Worm (Caenorhabditis elegans): ENCODE data around the gene gana-1.

Gene gana-1

DNA sequence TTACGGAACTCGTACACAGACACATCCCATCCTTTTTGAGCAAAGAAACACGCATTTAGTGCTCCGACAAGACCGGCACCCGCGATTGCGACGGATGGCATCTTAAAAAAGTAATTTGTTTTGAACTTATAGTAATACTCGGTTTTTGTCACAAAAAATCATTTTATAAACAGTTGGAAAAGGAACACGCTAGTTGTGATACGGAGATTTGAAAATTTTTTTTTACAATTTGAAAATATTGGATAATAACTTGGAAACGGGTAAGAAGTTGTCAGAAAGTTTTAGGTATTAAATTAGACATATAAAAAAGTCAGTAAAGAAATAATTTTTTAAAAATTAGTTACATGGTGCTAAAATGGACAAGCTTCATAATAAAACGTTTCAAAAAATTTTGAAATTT is 16.6 kb upstream of the gana-1 start, which contains the start of gene kmo-1:
TSS of gene kmo-1 (minus strand) at position 101 of the 400 bp plus-strand sequence.
- TF ChIP-seq nhr-179 (tag; optimal IDR thresholded peaks at IDR 0.05): no peak
- no peak for TF ChIP-seq F33H1.4 (GFP tag; IDR thresholded peaks at IDR 0.05)
- TF ChIP-seq zim-3 (tag; optimal IDR thresholded peaks at IDR 0.05): no peak
- no peak for TF ChIP-seq mcd-1 (GFP tag; IDR thresholded peaks at IDR 0.05)
- no peak for TF ChIP-seq Y95B8A.8 (GFP tag; IDR thresholded peaks at IDR 0.05)
- TF ChIP-seq pha-4 (tag; optimal IDR thresholded peaks at IDR 0.05): no peak
- no peak for TF ChIP-seq sea-2 (GFP tag; IDR thresholded peaks at IDR 0.05)
- no peak for TF ChIP-seq ccch-3 (GFP tag; optimal IDR thresholded peaks at IDR 0.05)
- no peak for TF ChIP-seq repo-1 (tag; optimal IDR thresholded peaks at IDR 0.05)
- TF ChIP-seq lin-40 (tag; optimal IDR thresholded peaks at IDR 0.05): no peak
- no peak for TF ChIP-seq cebp-2 (GFP tag; IDR thresholded peaks at IDR 0.05)
- TF ChIP-seq Y79H2A.3 (GFP tag; conservative IDR thresholded peaks at IDR 0.05): no peak
- TF ChIP-seq Y53F4B.3 (GFP tag; IDR thresholded peaks at IDR 0.05): no peak
- no peak for TF ChIP-seq T07F8.4 (tag; optimal IDR thresholded peaks at IDR 0.05)
- TF ChIP-seq lin-26 (GFP tag; IDR thresholded peaks at IDR 0.05): no peak
- TF ChIP-seq hlh-26 (GFP tag; conservative IDR thresholded peaks at IDR 0.05): no peak

DNA sequence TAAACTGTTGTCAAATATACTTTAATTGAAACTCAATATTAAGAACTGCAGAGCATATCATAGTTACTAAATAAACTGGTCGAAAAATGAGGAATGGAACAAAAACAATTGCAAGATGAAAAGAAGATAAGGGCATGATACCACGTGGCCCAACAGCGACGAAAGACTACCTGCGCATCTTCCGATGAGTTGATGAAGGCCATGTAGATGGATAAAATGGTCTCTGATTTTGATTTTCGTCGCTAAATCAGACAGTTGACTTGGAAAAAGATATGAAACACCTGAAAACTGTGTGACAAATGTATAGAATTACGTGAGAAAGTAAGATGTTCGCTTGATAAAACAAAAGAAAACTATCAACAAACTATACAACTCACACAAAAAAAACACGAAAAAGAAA is 15.6 kb upstream of the gana-1 start:
- TF ChIP-seq let-526 (GFP tag; IDR thresholded peaks at IDR 0.05) (no peak), snpc-1.3 (tag; optimal IDR thresholded peaks at IDR 0.05; ENCODE audit: insufficient read depth) (no peak), snpc-1.1 (tag; optimal IDR thresholded peaks at IDR 0.05; ENCODE audit: insufficient read depth) (no peak), gei-17 (GFP tag; optimal IDR thresholded peaks at IDR 0.05) (no peak), attf-6 (GFP tag; IDR thresholded peaks at IDR 0.05) (no peak), madf-8 (GFP tag; conservative IDR thresholded peaks at IDR 0.05) (no peak), zim-3 (tag; optimal IDR thresholded peaks at IDR 0.05) (no peak), egl-18 (GFP tag; IDR thresholded peaks at IDR 0.05) (no peak), cebp-2 (GFP tag; IDR thresholded peaks at IDR 0.05) (no peak), lag-1 (GFP tag; IDR thresholded peaks at IDR 0.05) (no peak), pha-4 (tag; optimal IDR thresholded peaks at IDR 0.05) (no peak), ceh-40 (GFP tag; IDR thresholded peaks at IDR 0.05) (no peak), hlh-12 (tag; optimal IDR thresholded peaks at IDR 0.05) (no peak), nhr-120 (GFP tag; IDR thresholded peaks at IDR 0.05) (no peak)

- TF ChIP-seq F33H1.4 (GFP tag; IDR thresholded peaks at IDR 0.05) (no peak), cebp-2 (GFP tag; IDR thresholded peaks at IDR 0.05) (no peak), nhr-80 (tag; optimal IDR thresholded peaks at IDR 0.05) (no peak), snpc-1.1 (tag; optimal IDR thresholded peaks at IDR 0.05; ENCODE audit: insufficient read depth) (no peak), F57C9.4 (tag; optimal IDR thresholded peaks at IDR 0.05) (no peak), pbrm-1 (GFP tag; IDR thresholded peaks at IDR 0.05) (no peak), lsl-1 (GFP tag; optimal IDR thresholded peaks at IDR 0.05) (no peak), mes-4 (tag; optimal IDR thresholded peaks at IDR 0.05) (no peak), lin-26 (GFP tag; IDR thresholded peaks at IDR 0.05) (no peak), ztf-3 (GFP tag; optimal IDR thresholded peaks at IDR 0.05) (no peak), nhr-27 (tag; optimal IDR thresholded peaks at IDR 0.05) (no peak), attf-6 (GFP tag; IDR thresholded peaks at IDR 0.05) (no peak), sea-2 (GFP tag; IDR thresholded peaks at IDR 0.05) (no peak), ztf-18 (tag; optimal IDR thresholded peaks at IDR 0.05) (no peak), F22D6.2 (tag; optimal IDR thresholded peaks at IDR 0.05) (no peak)
These were observed 12.1 kb upstream of the gana-1 start, which contains the start of gene R07B7.6 for ce11 chrV:12074886-12075285. R07B7.6 (minus strand) TSS chrV:12074986.

Measured in whole organism, young adult.